Fruit fly (Drosophila melanogaster) whole organism, adult: ENCODE measurements around the gene ATP7.

Experiments used
- CG12768 ChIP-seq: fragments of 200-800 bp; sonication (Bioruptor generic); optimal IDR thresholded peaks from 2 replicates; lab custom pipeline; 2017; ENCODE audit warnings: missing biosample characterization, missing genetic modification characterization, mild to moderate bottlenecking, moderate library complexity, missing genetic modification reagents
- CG14711 ChIP-seq: fragments of 200-800 bp; sonication (Bioruptor generic); optimal IDR thresholded peaks from 2 replicates; lab custom pipeline; 2018; ENCODE audit warnings: missing biosample characterization, mild to moderate bottlenecking, missing genetic modification characterization, moderate library complexity
- CG33017 ChIP-seq: fragments of 200-800 bp; sonication (Bioruptor generic); optimal IDR thresholded peaks from 2 replicates; lab custom pipeline; 2018; ENCODE audit warnings: missing biosample characterization, mild to moderate bottlenecking, missing genetic modification characterization, moderate library complexity
- CG5204 ChIP-seq: fragments of 200-800 bp; sonication (Bioruptor generic); optimal IDR thresholded peaks from 2 replicates; lab custom pipeline; 2016; ENCODE audit warnings: missing biosample characterization, missing genetic modification characterization
- CG7045 ChIP-seq: fragments of 200-800 bp; sonication (Bioruptor generic); optimal IDR thresholded peaks from 2 replicates; lab custom pipeline; 2017; ENCODE audit warnings: missing biosample characterization, mild to moderate bottlenecking, missing genetic modification characterization
- CG7101 ChIP-seq: fragments of 200-800 bp; sonication (Bioruptor generic); optimal IDR thresholded peaks from 2 replicates; lab custom pipeline; 2018; ENCODE audit warnings: missing biosample characterization, mild to moderate bottlenecking, missing genetic modification characterization, moderate library complexity
- Clk ChIP-seq: fragments of 200-800 bp; sonication (Bioruptor generic); optimal IDR thresholded peaks from 2 replicates; lab custom pipeline; 2017; ENCODE audit warnings: missing biosample characterization, missing genetic modification characterization
- Crg-1 ChIP-seq: fragments of 200-800 bp; sonication (Bioruptor generic); optimal IDR thresholded peaks from 2 replicates; lab custom pipeline; 2016; ENCODE audit warnings: missing biosample characterization, missing genetic modification characterization
- Mnt ChIP-seq: fragments of 200-800 bp; sonication (Bioruptor generic); optimal IDR thresholded peaks from 2 replicates; lab custom pipeline; 2016; ENCODE audit warnings: missing biosample characterization, mild to moderate bottlenecking, missing genetic modification characterization
- bab1 ChIP-seq: fragments of 200-800 bp; sonication (Bioruptor generic); optimal IDR thresholded peaks from 3 replicates; lab custom pipeline; 2019; ENCODE audit warnings: missing biosample characterization, mild to moderate bottlenecking, missing genetic modification characterization, moderate library complexity
- cnc ChIP-seq, 2 experiments: fragments of >200 bp; optimal IDR thresholded peaks; 2 replicates each; lab custom pipeline; 2017
- kay ChIP-seq: fragments of 200-800 bp; sonication (Bioruptor generic); peaks from one replicate; lab custom pipeline; 2016; ENCODE audit warnings: missing biosample characterization, missing genetic modification characterization, borderline replicate concordance
- pad ChIP-seq: fragments of 200-800 bp; sonication (Bioruptor generic); optimal IDR thresholded peaks from 3 replicates; lab custom pipeline; 2017; ENCODE audit warnings: missing biosample characterization, missing genetic modification characterization, mild to moderate bottlenecking, moderate library complexity, missing genetic modification reagents
- toe ChIP-seq: fragments of 200-800 bp; sonication (Bioruptor generic); optimal IDR thresholded peaks from 2 replicates; lab custom pipeline; 2016; ENCODE audit warnings: missing biosample characterization, missing genetic modification characterization

DNA sequence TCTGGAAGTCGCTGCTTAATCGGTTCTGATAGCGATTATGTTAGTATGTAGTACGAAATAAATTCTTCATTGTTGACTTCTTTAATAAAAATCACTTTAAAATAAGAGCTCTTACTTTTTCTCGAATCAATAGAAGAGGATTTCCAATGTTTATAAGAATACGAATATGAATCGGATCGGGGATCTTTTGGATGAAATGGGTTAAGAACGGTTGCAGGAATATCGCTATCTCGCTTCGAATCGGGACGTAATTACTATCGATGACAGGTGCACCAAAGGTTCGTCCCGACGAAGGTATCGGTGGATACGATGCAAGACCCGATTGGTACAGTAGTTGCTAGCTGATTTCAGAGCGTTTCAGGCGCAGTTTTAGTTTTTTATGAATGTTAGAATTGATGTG is 38.8 kb downstream of the ATP7 start, which contains the start of gene wisp:
- no peak for TF ChIP-seq CG5204
- no peak for TF ChIP-seq CG12768 (GFP tag; lab: Kevin White, UChicago)
- no peak for TF ChIP-seq CG14711 (tag; lab: Kevin White, UChicago)
- no peak for TF ChIP-seq toe (GFP tag; lab: Kevin White, UChicago)
- no peak for TF ChIP-seq pad (GFP tag; lab: Kevin White, UChicago)
- TF ChIP-seq cnc (optimal IDR thresholded peaks at IDR 0.05; lab: Kevin White, UChicago): no peak
- TF ChIP-seq CG7045 (GFP tag; lab: Kevin White, UChicago): no peak
- no peak for TF ChIP-seq Crg-1 (GFP tag; lab: Kevin White, UChicago)
- no peak for TF ChIP-seq Clk
- no peak for TF ChIP-seq kay (GFP tag; lab: Kevin White, UChicago)
- TF ChIP-seq CG33017 (tag; lab: Kevin White, UChicago): no peak
- TF ChIP-seq Mnt (GFP tag; lab: Kevin White, UChicago): no peak
- TF ChIP-seq CG7101 (tag; lab: Kevin White, UChicago): no peak
- no peak for TF ChIP-seq bab1 (GFP tag; lab: Kevin White, UChicago)
